Fruit fly (Drosophila melanogaster): Measurements from ENCODE around the gene CG4789.

dm6 chrX:16766868-16767431 lies 33.8 kb upstream of the CG4789 start:
- TF ChIP-seq Xbp1 (GFP tag; optimal IDR thresholded peaks at IDR 0.05) (no peak), chinmo (GFP tag; IDR thresholded peaks at IDR 0.05; ENCODE audit: partially characterized antibody) (peak; percentile 82; the same call in 3 of the 4 replicates), CG4404 (GFP tag; IDR thresholded peaks at IDR 0.05) (no peak), CG14710 (tag; optimal IDR thresholded peaks at IDR 0.05) (no peak), so (GFP tag; IDR thresholded peaks at IDR 0.05) (no peak), CG13424 (tag; optimal IDR thresholded peaks at IDR 0.05) (no peak), CG4360 (GFP tag; IDR thresholded peaks at IDR 0.05) (no peak), CG30020 (tag; optimal IDR thresholded peaks at IDR 0.05) (no peak), tgo (GFP tag; IDR thresholded peaks at IDR 0.05) (no peak), CG34376 (GFP tag; optimal IDR thresholded peaks at IDR 0.05) (no peak)

Data from whole organism, embryonic.